Worm (Caenorhabditis elegans) whole organism, midembryonic: ENCODE results near the gene syf-2.
A peak's percentile ranks its signal among the peaks of the same experiment; 100 is the strongest.

ENCODE experiments used
- T22C8.4 ChIP-seq: fragments of 200-800 bp; sonication (Bioruptor generic); IDR thresholded peaks from 2 replicates; pipeline ENCODE4 v1.3.6; 2022; ENCODE audit warnings: missing genetic modification characterization, missing compliant biosample characterization
- cog-1 ChIP-seq: sonication (generic microtip); optimal IDR thresholded peaks from 2 replicates; lab custom pipeline; 2016; ENCODE audit warnings: missing genetic modification characterization, missing compliant biosample characterization
- flt-1 ChIP-seq: fragments of 200-800 bp; sonication (Bioruptor generic); IDR thresholded peaks from 2 replicates; pipeline ENCODE4 v1.3.6; 2022; ENCODE audit warnings: missing genetic modification characterization, missing compliant biosample characterization
- klf-2 ChIP-seq: fragments of 200-800 bp; sonication (Bioruptor generic); conservative IDR thresholded peaks from 2 replicates; pipeline ENCODE4 v1.3.6; 2022; ENCODE audit warnings: missing genetic modification reagents, missing genetic modification characterization, missing compliant biosample characterization
- med-1 ChIP-seq: sonication (generic microtip); optimal IDR thresholded peaks from 2 replicates; lab custom pipeline; 2017; ENCODE audit warnings: missing genetic modification characterization, mild to moderate bottlenecking, missing compliant biosample characterization, antibody characterized with exemption, missing genetic modification reagents; ENCODE audit not compliant: insufficient read depth
- ref-1 ChIP-seq: fragments of 200-800 bp; sonication (Bioruptor generic); conservative IDR thresholded peaks from 2 replicates; pipeline ENCODE4 v1.3.6; 2022; ENCODE audit warnings: missing genetic modification reagents, missing genetic modification characterization, missing compliant biosample characterization
- tab-1 ChIP-seq: fragments of 200-800 bp; sonication (Bioruptor generic); IDR thresholded peaks from 2 replicates; pipeline ENCODE4 v1.3.6; 2022; ENCODE audit warnings: missing genetic modification characterization, missing compliant biosample characterization
- ztf-23 ChIP-seq: fragments of 200-800 bp; sonication (Bioruptor generic); IDR thresholded peaks from 2 replicates; pipeline ENCODE4 v1.3.6; 2022; ENCODE audit warnings: missing genetic modification reagents, missing genetic modification characterization, missing compliant biosample characterization
- ztf-29 ChIP-seq: fragments of 200-800 bp; sonication (Bioruptor generic); IDR thresholded peaks from 2 replicates; pipeline ENCODE4 v1.3.6; 2022; ENCODE audit warnings: missing genetic modification reagents, missing genetic modification characterization, missing compliant biosample characterization

Gene syf-2

ce11 chrIII:7179538-7180301 lies 17.8 kb upstream of the syf-2 start, which contains the start of the genes rps-14 and rpl-36:
Gene rps-14 (minus strand): TSS chrIII:7179588.
Gene rpl-36 (plus strand): TSS chrIII:7180251.
- TF ChIP-seq klf-2 (GFP tag; lab: Robert Waterston, UW) (no peak), cog-1 (tag; lab: Kevin White, UChicago) (peak; percentile 76), ztf-23 (GFP tag; lab: Robert Waterston, UW) (peak; percentile 79)

ce11 chrIII:7178497-7178896 lies 16.6 kb upstream of the syf-2 start:
- TF ChIP-seq med-1 (GFP tag; lab: Kevin White, UChicago) (no peak), ztf-23 (GFP tag; lab: Robert Waterston, UW) (no peak), T22C8.4 (no peak), ztf-29 (no peak), flt-1 (no peak)

- TF ChIP-seq tab-1 (GFP tag; lab: Robert Waterston, UW) (no peak), ztf-23 (GFP tag; lab: Robert Waterston, UW) (no peak), ztf-29 (no peak), T22C8.4 (no peak), ref-1 (GFP tag; lab: Robert Waterston, UW) (no peak), klf-2 (GFP tag; lab: Robert Waterston, UW) (no peak), cog-1 (tag; lab: Kevin White, UChicago) (no peak)
Observed at ce11 chrIII:7170090-7170489, 8.2 kb upstream of the syf-2 start.

- TF ChIP-seq ztf-29 (no peak), klf-2 (GFP tag; lab: Robert Waterston, UW) (no peak), ref-1 (GFP tag; lab: Robert Waterston, UW) (no peak), tab-1 (GFP tag; lab: Robert Waterston, UW) (no peak), cog-1 (tag; lab: Kevin White, UChicago) (no peak), flt-1 (no peak)
Observed at ce11 chrIII:7167568-7167937, 5.6 kb upstream of the syf-2 start, which contains the start of gene acs-4. Gene acs-4 (plus strand): TSS chrIII:7167838.

ce11 chrIII:7166664-7167567 lies 5.0 kb upstream of the syf-2 start:
- TF ChIP-seq klf-2 (GFP tag; lab: Robert Waterston, UW), result no peak
- TF ChIP-seq ztf-29, result no peak
- no peak for TF ChIP-seq ztf-23 (GFP tag; lab: Robert Waterston, UW)
- TF ChIP-seq flt-1, result no peak
- TF ChIP-seq T22C8.4, result no peak
- TF ChIP-seq cog-1 (tag; lab: Kevin White, UChicago), result no peak
- no peak for TF ChIP-seq med-1 (GFP tag; lab: Kevin White, UChicago)
- TF ChIP-seq ref-1 (GFP tag; lab: Robert Waterston, UW), result no peak
- no peak for TF ChIP-seq tab-1 (GFP tag; lab: Robert Waterston, UW)

ce11 chrIII:7165816-7166229 lies 3.9 kb upstream of the syf-2 start:
- no peak for TF ChIP-seq ztf-23 (GFP tag; lab: Robert Waterston, UW)
- no peak for TF ChIP-seq ztf-29
- no peak for TF ChIP-seq ref-1 (GFP tag; lab: Robert Waterston, UW)
- no peak for TF ChIP-seq T22C8.4
- no peak for TF ChIP-seq klf-2 (GFP tag; lab: Robert Waterston, UW)
- no peak for TF ChIP-seq cog-1 (tag; lab: Kevin White, UChicago)
- no peak for TF ChIP-seq flt-1
- no peak for TF ChIP-seq med-1 (GFP tag; lab: Kevin White, UChicago)
- no peak for TF ChIP-seq tab-1 (GFP tag; lab: Robert Waterston, UW)

ce11 chrIII:7165276-7165675 lies 3.4 kb upstream of the syf-2 start:
- no peak for TF ChIP-seq flt-1
- no peak for TF ChIP-seq ztf-29
- TF ChIP-seq ztf-23 (GFP tag; lab: Robert Waterston, UW), result no peak
- TF ChIP-seq tab-1 (GFP tag; lab: Robert Waterston, UW), result no peak
- no peak for TF ChIP-seq ref-1 (GFP tag; lab: Robert Waterston, UW)
- no peak for TF ChIP-seq T22C8.4
- TF ChIP-seq klf-2 (GFP tag; lab: Robert Waterston, UW), result no peak
- TF ChIP-seq med-1 (GFP tag; lab: Kevin White, UChicago), result no peak
- TF ChIP-seq cog-1 (tag; lab: Kevin White, UChicago), result no peak

- no peak for TF ChIP-seq med-1 (GFP tag; lab: Kevin White, UChicago)
- no peak for TF ChIP-seq tab-1 (GFP tag; lab: Robert Waterston, UW)
- no peak for TF ChIP-seq flt-1
- TF ChIP-seq ztf-23 (GFP tag; lab: Robert Waterston, UW), result no peak
- TF ChIP-seq T22C8.4, result no peak
- no peak for TF ChIP-seq cog-1 (tag; lab: Kevin White, UChicago)
- TF ChIP-seq klf-2 (GFP tag; lab: Robert Waterston, UW), result no peak
- TF ChIP-seq ztf-29, result no peak
- no peak for TF ChIP-seq ref-1 (GFP tag; lab: Robert Waterston, UW)
Observed at ce11 chrIII:7161055-7161454, 860 bp downstream of the syf-2 start, which contains the start of gene rnp-7. Gene rnp-7 (minus strand): TSS chrIII:7161155.

- no peak for TF ChIP-seq ztf-23 (GFP tag; lab: Robert Waterston, UW)
- TF ChIP-seq med-1 (GFP tag; lab: Kevin White, UChicago), result no peak
- no peak for TF ChIP-seq klf-2 (GFP tag; lab: Robert Waterston, UW)
- no peak for TF ChIP-seq cog-1 (tag; lab: Kevin White, UChicago)
- TF ChIP-seq tab-1 (GFP tag; lab: Robert Waterston, UW), result no peak
- TF ChIP-seq flt-1, result no peak
- no peak for TF ChIP-seq ref-1 (GFP tag; lab: Robert Waterston, UW)
- TF ChIP-seq ztf-29, result no peak
- no peak for TF ChIP-seq T22C8.4
Observed at ce11 chrIII:7159246-7159645, 2.7 kb downstream of the syf-2 start.
